Worm (Caenorhabditis elegans) whole organism, L4 larva: Measurements from ENCODE around the gene old-2.
A peak's percentile ranks its signal among the peaks of the same experiment; 100 is the strongest.

Experiments
- D1046.2 ChIP-seq: fragments of 200-800 bp; sonication (Bioruptor generic); IDR thresholded peaks from 2 replicates; pipeline ENCODE4 v1.3.6; 2022; ENCODE audit warnings: missing genetic modification characterization, missing compliant biosample characterization
- F44E2.7 ChIP-seq: fragments of 200-800 bp; sonication (Bioruptor generic); IDR thresholded peaks from 2 replicates; pipeline ENCODE4 v2.1.2; 2022; ENCODE audit warnings: missing genetic modification characterization, missing compliant biosample characterization
- Y5F2A.4 ChIP-seq: fragments of 200-800 bp; sonication (Bioruptor generic); optimal IDR thresholded peaks from 2 replicates; lab custom pipeline; 2018; ENCODE audit warnings: mild to moderate bottlenecking, missing genetic modification characterization, missing compliant biosample characterization
- ZK546.5 ChIP-seq, 2 experiments: sonication (generic microtip); optimal IDR thresholded peaks; 2 replicates each; lab custom pipeline; 2017; ENCODE audit warnings: missing biosample characterization in 2 of 2, missing genetic modification characterization in 2 of 2
- arid-1 ChIP-seq: fragments of 200-800 bp; sonication (Bioruptor generic); conservative IDR thresholded peaks from 2 replicates; pipeline ENCODE4 v1.3.6; 2022; ENCODE audit warnings: missing genetic modification reagents, missing genetic modification characterization, missing compliant biosample characterization
- ceh-20 ChIP-seq: fragments of 200-800 bp; sonication (Bioruptor generic); IDR thresholded peaks from 2 replicates; pipeline ENCODE4 v1.3.6; 2022; ENCODE audit warnings: missing genetic modification reagents, missing genetic modification characterization, missing compliant biosample characterization
- ceh-32 ChIP-seq: sonication (generic microtip); optimal IDR thresholded peaks from 2 replicates; lab custom pipeline; 2016; ENCODE audit warnings: mild to moderate bottlenecking, missing genetic modification characterization, missing compliant biosample characterization; ENCODE audit not compliant: poor library complexity
- ceh-44 ChIP-seq: fragments of 200-800 bp; sonication (Bioruptor generic); IDR thresholded peaks from 2 replicates; pipeline ENCODE4 v1.3.6; 2022; ENCODE audit warnings: missing genetic modification reagents, missing genetic modification characterization, missing compliant biosample characterization
- ces-1 ChIP-seq: fragments of 150-350 bp; sonication (generic microtip); optimal IDR thresholded peaks from 4 replicates; lab custom pipeline; 2014; ENCODE audit warnings: missing biosample characterization, missing genetic modification reagents, missing genetic modification characterization
- cey-2 ChIP-seq: sonication (generic microtip); optimal IDR thresholded peaks from 3 replicates; lab custom pipeline; 2017; ENCODE audit warnings: missing genetic modification characterization, mild to moderate bottlenecking, missing compliant biosample characterization, antibody characterized with exemption, borderline replicate concordance; ENCODE audit not compliant: insufficient read depth
- ctbp-1 ChIP-seq: fragments of 200-800 bp; sonication (Bioruptor generic); IDR thresholded peaks from 2 replicates; pipeline ENCODE4 v1.3.6; 2022; ENCODE audit warnings: missing genetic modification reagents, missing genetic modification characterization, missing compliant biosample characterization
- daf-12 ChIP-seq: fragments of 150-350 bp; optimal IDR thresholded peaks from 2 replicates; lab custom pipeline; 2014; ENCODE audit warnings: missing biosample characterization, missing genetic modification reagents, missing genetic modification characterization
- daf-19 ChIP-seq: fragments of 200-800 bp; sonication (Bioruptor generic); conservative IDR thresholded peaks from 2 replicates; pipeline ENCODE4 v1.3.6; 2022; ENCODE audit warnings: missing genetic modification characterization, missing compliant biosample characterization
- daf-8 ChIP-seq: fragments of 200-800 bp; sonication (Bioruptor generic); IDR thresholded peaks from 2 replicates; pipeline ENCODE4 v1.3.6; 2022; ENCODE audit warnings: missing genetic modification characterization, missing compliant biosample characterization
- duxl-1 ChIP-seq: sonication (generic microtip); optimal IDR thresholded peaks from 2 replicates; lab custom pipeline; 2016; ENCODE audit warnings: mild to moderate bottlenecking, missing genetic modification characterization, moderate library complexity, missing compliant biosample characterization; ENCODE audit not compliant: poor library complexity
- egl-27 ChIP-seq: sonication (generic microtip); optimal IDR thresholded peaks from 3 replicates; lab custom pipeline; 2017; ENCODE audit warnings: missing biosample characterization, missing genetic modification reagents, missing genetic modification characterization
- fkh-10 ChIP-seq: fragments of 150-350 bp; optimal IDR thresholded peaks from 2 replicates; lab custom pipeline; 2014; ENCODE audit warnings: missing biosample characterization, missing genetic modification reagents, missing genetic modification characterization
- hlh-11 ChIP-seq: fragments of 200-800 bp; sonication (Bioruptor generic); optimal IDR thresholded peaks from 2 replicates; lab custom pipeline; 2018; ENCODE audit warnings: mild to moderate bottlenecking, missing genetic modification characterization, missing compliant biosample characterization
- hmg-1.1 ChIP-seq: fragments of 200-800 bp; sonication (Bioruptor generic); IDR thresholded peaks from 2 replicates; pipeline ENCODE4 v1.3.6; 2022; ENCODE audit warnings: missing genetic modification reagents, missing genetic modification characterization, missing compliant biosample characterization
- lin-13 ChIP-seq: fragments of 150-350 bp; optimal IDR thresholded peaks from 2 replicates; lab custom pipeline; 2014; ENCODE audit warnings: missing biosample characterization, missing genetic modification reagents, missing genetic modification characterization
- lin-15B ChIP-seq: fragments of 150-350 bp; sonication (generic microtip); optimal IDR thresholded peaks from 3 replicates; lab custom pipeline; 2014; ENCODE audit warnings: missing biosample characterization, missing genetic modification characterization
- lin-29 ChIP-seq: fragments of 200-800 bp; sonication (Bioruptor generic); IDR thresholded peaks from 2 replicates; pipeline ENCODE4 v1.3.6; 2022; ENCODE audit warnings: missing genetic modification reagents, missing genetic modification characterization, missing compliant biosample characterization
- lin-38 ChIP-seq: fragments of 200-800 bp; sonication (Bioruptor generic); IDR thresholded peaks from 2 replicates; pipeline ENCODE4 v1.3.6; 2022; ENCODE audit warnings: missing genetic modification reagents, missing genetic modification characterization, missing compliant biosample characterization
- lin-39 ChIP-seq: fragments of 150-350 bp; optimal IDR thresholded peaks from 2 replicates; lab custom pipeline; 2014; ENCODE audit warnings: missing biosample characterization, missing genetic modification reagents, missing genetic modification characterization
- lir-3 ChIP-seq: sonication (generic microtip); optimal IDR thresholded peaks from 2 replicates; lab custom pipeline; 2016; ENCODE audit warnings: mild to moderate bottlenecking, missing genetic modification characterization, missing compliant biosample characterization
- lsy-2 ChIP-seq, 2 experiments: fragments of 150-350 bp in 1 of 2; sonication (generic microtip) in 1 of 2; optimal IDR thresholded peaks; 2 replicates each; lab custom pipeline; 2014 to 2017; ENCODE audit warnings: missing biosample characterization in 2 of 2, missing genetic modification characterization in 2 of 2
- madf-9 ChIP-seq: fragments of 200-800 bp; sonication (Bioruptor generic); conservative IDR thresholded peaks from 2 replicates; pipeline ENCODE4 v1.3.6; 2022; ENCODE audit warnings: missing genetic modification reagents, missing genetic modification characterization, missing compliant biosample characterization
- mdl-1 ChIP-seq, 2 experiments: fragments of 150-350 bp in 1 of 2; sonication (generic microtip) in 1 of 2; optimal IDR thresholded peaks; 2 replicates each; lab custom pipeline; 2014 to 2017; ENCODE audit warnings: missing biosample characterization in 2 of 2, missing genetic modification characterization in 2 of 2
- mep-1 ChIP-seq: fragments of 150-350 bp; sonication (generic microtip); optimal IDR thresholded peaks from 3 replicates; lab custom pipeline; 2014; ENCODE audit warnings: missing biosample characterization, missing genetic modification characterization
- mes-2 ChIP-seq: sonication (generic microtip); optimal IDR thresholded peaks from 2 replicates; lab custom pipeline; 2016; ENCODE audit warnings: missing genotype, mild to moderate bottlenecking, missing genetic modification characterization, missing compliant biosample characterization; ENCODE audit not compliant: poor library complexity, severe bottlenecking
- nhr-11 ChIP-seq: fragments of 150-350 bp; optimal IDR thresholded peaks from 2 replicates; lab custom pipeline; 2014; ENCODE audit warnings: missing biosample characterization, missing genetic modification characterization
- nhr-111 ChIP-seq: fragments of 200-800 bp; sonication (Bioruptor generic); optimal IDR thresholded peaks from 2 replicates; lab custom pipeline; 2018; ENCODE audit warnings: mild to moderate bottlenecking, missing genetic modification characterization, missing compliant biosample characterization
- nhr-25 ChIP-seq: sonication (generic microtip); optimal IDR thresholded peaks from 2 replicates; lab custom pipeline; 2017; ENCODE audit warnings: missing genetic modification characterization, mild to moderate bottlenecking, missing compliant biosample characterization, antibody characterized with exemption, moderate library complexity, borderline replicate concordance; ENCODE audit not compliant: insufficient read depth
- nhr-28 ChIP-seq: fragments of 150-350 bp; optimal IDR thresholded peaks from 2 replicates; lab custom pipeline; 2014; ENCODE audit warnings: missing biosample characterization, missing genetic modification characterization
- nhr-41 ChIP-seq: fragments of 200-800 bp; sonication (Bioruptor generic); IDR thresholded peaks from 2 replicates; pipeline ENCODE4 v1.3.6; 2022; ENCODE audit warnings: missing genetic modification reagents, missing genetic modification characterization, missing compliant biosample characterization
- nhr-6 ChIP-seq: fragments of 150-350 bp; optimal IDR thresholded peaks from 2 replicates; lab custom pipeline; 2014; ENCODE audit warnings: missing biosample characterization, missing genetic modification characterization
- nhr-76 ChIP-seq: fragments of 150-350 bp; optimal IDR thresholded peaks from 2 replicates; lab custom pipeline; 2014; ENCODE audit warnings: missing biosample characterization, missing genetic modification characterization
- nhr-77 ChIP-seq: fragments of 150-350 bp; optimal IDR thresholded peaks from 2 replicates; lab custom pipeline; 2014; ENCODE audit warnings: missing biosample characterization, missing genetic modification characterization
- pha-4 ChIP-seq, 2 experiments: fragments of 150-350 bp in 1 of 2; fragments of 200-800 bp in 1 of 2; sonication (Bioruptor generic) in 1 of 2; IDR thresholded peaks in 1 of 2; optimal IDR thresholded peaks in 1 of 2; 2 replicates each; pipeline versions ENCODE4 v1.3.6 to Lab custom; 2014 to 2022; ENCODE audit warnings: missing genetic modification characterization in 2 of 2, missing genetic modification reagents in 2 of 2, missing biosample characterization in 1 of 2, missing compliant biosample characterization in 1 of 2
- php-3 ChIP-seq: fragments of 200-800 bp; sonication (Bioruptor generic); IDR thresholded peaks from 2 replicates; pipeline ENCODE4 v1.3.6; 2022; ENCODE audit warnings: missing genetic modification reagents, missing genetic modification characterization, missing compliant biosample characterization
- pqm-1 ChIP-seq: sonication (generic microtip); optimal IDR thresholded peaks from 2 replicates; lab custom pipeline; 2017; ENCODE audit warnings: missing biosample characterization, missing genetic modification characterization
- sdz-12 ChIP-seq: fragments of 200-800 bp; sonication (Bioruptor generic); optimal IDR thresholded peaks from 2 replicates; lab custom pipeline; 2018; ENCODE audit warnings: mild to moderate bottlenecking, missing genetic modification characterization, missing compliant biosample characterization
- snpc-1.2 ChIP-seq: fragments of 200-800 bp; sonication (Bioruptor generic); IDR thresholded peaks from 2 replicates; pipeline ENCODE4 v1.3.6; 2022; ENCODE audit warnings: missing genetic modification reagents, missing genetic modification characterization, missing compliant biosample characterization
- spr-1 ChIP-seq: sonication (generic microtip); optimal IDR thresholded peaks from 2 replicates; lab custom pipeline; 2016; ENCODE audit warnings: mild to moderate bottlenecking, missing genetic modification characterization, missing compliant biosample characterization
- tra-1 ChIP-seq: fragments of 200-800 bp; sonication (Bioruptor generic); IDR thresholded peaks from 2 replicates; pipeline ENCODE4 v1.3.6; 2022; ENCODE audit warnings: missing genetic modification reagents, missing genetic modification characterization, missing compliant biosample characterization
- unc-130 ChIP-seq: sonication (generic microtip); optimal IDR thresholded peaks from 2 replicates; lab custom pipeline; 2016; ENCODE audit warnings: missing genetic modification reagents, missing genetic modification characterization, missing compliant biosample characterization
- unc-62 ChIP-seq, 3 experiments: fragments of 150-350 bp in 1 of 3; sonication (generic microtip); optimal IDR thresholded peaks in 2 of 3; peaks in 1 of 3; 1 replicate in 1 of 3; 2 replicates in 2 of 3; lab custom pipeline; 2014 to 2017; ENCODE audit warnings: missing biosample characterization in 3 of 3, missing genetic modification characterization in 3 of 3, missing genetic modification reagents in 3 of 3, missing genotype in 1 of 3
- zfp-2 ChIP-seq: sonication (generic microtip); optimal IDR thresholded peaks from 2 replicates; lab custom pipeline; 2016; ENCODE audit warnings: mild to moderate bottlenecking, missing genetic modification characterization, missing compliant biosample characterization
- zip-11 ChIP-seq: fragments of 200-800 bp; sonication (Bioruptor generic); IDR thresholded peaks from 2 replicates; pipeline ENCODE4 v1.3.6; 2022; ENCODE audit warnings: missing genetic modification characterization, missing compliant biosample characterization
- ztf-7 ChIP-seq: fragments of 150-350 bp; optimal IDR thresholded peaks from 2 replicates; lab custom pipeline; 2014; ENCODE audit warnings: missing biosample characterization, missing genetic modification characterization

old-2 gene

ce11 chrII:9807519-9807972, 41.9 kb downstream of the old-2 start, which contains the start of gene cyp-13A8 (continued):
- TF ChIP-seq snpc-1.2 (GFP tag; lab: Robert Waterston, UW), result no peak
- no peak for TF ChIP-seq nhr-11 (tag; lab: Kevin White, UChicago)
- TF ChIP-seq unc-62 (GFP tag; optimal IDR thresholded peaks at IDR 0.05 in 1 of 2; lab: Kevin White, UChicago), result peak in 1 of 2 experiments; percentile 21
- no peak for TF ChIP-seq unc-62 (tag; optimal IDR thresholded peaks at IDR 0.05; lab: Kevin White, UChicago)
- TF ChIP-seq duxl-1 (tag; lab: Kevin White, UChicago), result no peak
- TF ChIP-seq tra-1 (GFP tag; lab: Robert Waterston, UW), result 0 out of 2 replicates have a peak, but pooled peaks have one; percentile 29
- no peak for TF ChIP-seq daf-8 (GFP tag; lab: Robert Waterston, UW)
- TF ChIP-seq daf-19 (GFP tag; lab: Robert Waterston, UW), result no peak
- TF ChIP-seq lin-15B (tag; lab: Kevin White, UChicago), result no peak
- peak; percentile 91 for TF ChIP-seq pqm-1
- no peak for TF ChIP-seq egl-27 (tag; lab: Kevin White, UChicago)
- no peak for TF ChIP-seq daf-12 (tag; lab: Kevin White, UChicago)
- no peak for TF ChIP-seq madf-9
- no peak for TF ChIP-seq lin-29
- TF ChIP-seq mep-1, result no peak
- no peak for TF ChIP-seq mes-2 (tag; lab: Kevin White, UChicago)
- TF ChIP-seq nhr-77, result peak; percentile 1
- TF ChIP-seq sdz-12 (GFP tag; lab: Kevin White, UChicago), result no peak
- TF ChIP-seq lin-13 (GFP tag; lab: Kevin White, UChicago), result no peak
- no peak for TF ChIP-seq nhr-6 (tag; lab: Kevin White, UChicago)
- TF ChIP-seq hmg-1.1 (GFP tag; lab: Robert Waterston, UW), result no peak
- TF ChIP-seq nhr-25 (tag; lab: Kevin White, UChicago), result no peak
- TF ChIP-seq php-3 (GFP tag; lab: Robert Waterston, UW), result no peak
- peak; percentile 78 for TF ChIP-seq nhr-28 (tag; lab: Kevin White, UChicago)
- TF ChIP-seq lir-3, result no peak
- no peak for TF ChIP-seq ceh-44 (GFP tag; lab: Robert Waterston, UW)
- TF ChIP-seq ZK546.5 (tag; optimal IDR thresholded peaks at IDR 0.05; lab: Kevin White, UChicago), result no peak
- no peak for TF ChIP-seq ztf-7
- TF ChIP-seq unc-130 (GFP tag; lab: Kevin White, UChicago), result no peak
- no peak for TF ChIP-seq lsy-2 (tag; optimal IDR thresholded peaks at IDR 0.05; lab: Kevin White, UChicago)
- no peak for TF ChIP-seq D1046.2
- no peak for TF ChIP-seq cey-2
- TF ChIP-seq zfp-2 (tag; lab: Kevin White, UChicago), result no peak
- TF ChIP-seq pha-4 (GFP tag; IDR thresholded peaks at IDR 0.05; lab: Robert Waterston, UW), result no peak
- no peak for TF ChIP-seq pha-4 (tag; optimal IDR thresholded peaks at IDR 0.05; lab: Kevin White, UChicago)
- TF ChIP-seq fkh-10 (GFP tag; lab: Kevin White, UChicago), result no peak
- no peak for TF ChIP-seq ces-1
- TF ChIP-seq nhr-111 (GFP tag; lab: Kevin White, UChicago), result no peak
- no peak for TF ChIP-seq Y5F2A.4 (GFP tag; lab: Kevin White, UChicago)
- TF ChIP-seq F44E2.7 (GFP tag; lab: Robert Waterston, UW), result no peak
- no peak for TF ChIP-seq ctbp-1 (GFP tag; lab: Robert Waterston, UW)
- no peak for TF ChIP-seq lin-38 (GFP tag; lab: Robert Waterston, UW)
- no peak for TF ChIP-seq spr-1 (tag; lab: Kevin White, UChicago)
- no peak for TF ChIP-seq arid-1 (GFP tag; lab: Robert Waterston, UW)
- TF ChIP-seq zip-11 (GFP tag; lab: Robert Waterston, UW), result no peak
- TF ChIP-seq ceh-20 (GFP tag; lab: Robert Waterston, UW), result no peak
- no peak for TF ChIP-seq ceh-32 (tag; lab: Kevin White, UChicago)
- no peak for TF ChIP-seq nhr-76 (tag; lab: Kevin White, UChicago)
- TF ChIP-seq lin-39 (tag; lab: Kevin White, UChicago), result no peak
- TF ChIP-seq mdl-1 (tag; optimal IDR thresholded peaks at IDR 0.05; lab: Kevin White, UChicago), result peak in 1 of 2 experiments; percentile 66
- TF ChIP-seq hlh-11, result peak; percentile 79
- no peak for TF ChIP-seq nhr-41 (GFP tag; lab: Robert Waterston, UW)
